Worm (Caenorhabditis elegans): ENCODE data around the gene F38H4.5.

DNA sequence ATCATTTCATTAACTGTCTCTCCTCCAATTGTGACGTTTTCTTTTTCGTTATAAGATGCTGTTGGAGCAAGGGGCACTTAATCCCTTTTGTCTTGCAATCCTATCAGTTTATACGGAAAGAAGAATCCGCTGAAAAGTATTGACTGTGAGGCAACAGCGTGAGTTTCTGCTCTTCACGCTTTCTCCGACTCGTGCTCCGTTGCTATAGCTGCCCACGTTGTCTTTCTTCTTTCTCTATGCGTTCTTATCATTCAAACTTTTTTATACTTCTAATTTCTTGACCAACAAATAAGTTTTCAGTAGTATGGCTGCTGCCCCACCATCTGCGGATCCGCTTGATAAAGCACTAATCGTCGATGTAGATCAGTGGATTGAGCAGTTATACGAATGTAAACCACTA, 6.2 kb downstream of the F38H4.5 start, which contains the start of gene let-92:
- TF ChIP-seq mep-1 (tag; optimal IDR thresholded peaks at IDR 0.05) (no peak), unc-62 (GFP tag; optimal IDR thresholded peaks at IDR 0.05) (no peak), ceh-82 (tag; optimal IDR thresholded peaks at IDR 0.05) (no peak), efl-3 (GFP tag; optimal IDR thresholded peaks at IDR 0.05) (no peak), sptf-1 (tag; optimal IDR thresholded peaks at IDR 0.05) (no peak), egl-27 (tag; optimal IDR thresholded peaks at IDR 0.05) (no peak), elt-3 (tag; optimal IDR thresholded peaks at IDR 0.05) (no peak), tlp-1 (tag; optimal IDR thresholded peaks at IDR 0.05) (no peak), zag-1 (tag; optimal IDR thresholded peaks at IDR 0.05) (no peak)

Measured in whole organism, L1 larva.